Worm (Caenorhabditis elegans) whole organism, L1 larva: ENCODE data around the gene riok-3.
A peak's percentile ranks its signal among the peaks of the same experiment; 100 is the strongest.

ENCODE experiments used
- C34B4.2 ChIP-seq: sonication (generic microtip); optimal IDR thresholded peaks from 2 replicates; lab custom pipeline; 2017; ENCODE audit warnings: mild to moderate bottlenecking, missing genetic modification characterization, missing compliant biosample characterization
- F16B12.6 ChIP-seq: fragments of 150-350 bp; optimal IDR thresholded peaks from 2 replicates; lab custom pipeline; 2014; ENCODE audit warnings: missing biosample characterization, missing genetic modification characterization
- Y116A8C.19 ChIP-seq: sonication (generic microtip); optimal IDR thresholded peaks from 2 replicates; lab custom pipeline; 2016; ENCODE audit warnings: missing compliant biosample characterization, missing genetic modification characterization, borderline replicate concordance
- alr-1 ChIP-seq: fragments of 200-800 bp; sonication (Bioruptor generic); optimal IDR thresholded peaks from 2 replicates; lab custom pipeline; 2018; ENCODE audit warnings: borderline replicate concordance, mild to moderate bottlenecking, missing genetic modification characterization, missing compliant biosample characterization
- aly-2 ChIP-seq: fragments of 150-350 bp; optimal IDR thresholded peaks from 2 replicates; lab custom pipeline; 2014; ENCODE audit warnings: missing biosample characterization, missing genetic modification characterization
- ama-1 ChIP-seq: fragments of 150-350 bp; optimal IDR thresholded peaks from 2 replicates; lab custom pipeline; 2014
- blmp-1 ChIP-seq: fragments of 150-350 bp; optimal IDR thresholded peaks from 2 replicates; lab custom pipeline; 2014; ENCODE audit warnings: missing biosample characterization, missing genetic modification characterization
- ceh-63 ChIP-seq: fragments of 200-800 bp; sonication (Bioruptor generic); optimal IDR thresholded peaks from 2 replicates; lab custom pipeline; 2018; ENCODE audit warnings: mild to moderate bottlenecking, missing genetic modification characterization, missing compliant biosample characterization
- ceh-90 ChIP-seq: sonication (generic microtip); optimal IDR thresholded peaks from 2 replicates; lab custom pipeline; 2016; ENCODE audit warnings: missing genetic modification characterization, missing compliant biosample characterization
- dpl-1 ChIP-seq, 3 experiments: fragments of 150-350 bp in 2 of 3; sonication (generic microtip) in 1 of 3; optimal IDR thresholded peaks; 2 replicates each; lab custom pipeline; 2014 to 2017; ENCODE audit warnings: missing biosample characterization in 3 of 3, missing genetic modification characterization in 3 of 3, missing genetic modification reagents in 3 of 3
- dsc-1 ChIP-seq: sonication (generic microtip); optimal IDR thresholded peaks from 2 replicates; lab custom pipeline; 2016; ENCODE audit warnings: mild to moderate bottlenecking, missing genetic modification characterization, missing compliant biosample characterization
- efl-1 ChIP-seq, 4 experiments: fragments of 150-350 bp; optimal IDR thresholded peaks in 3 of 4; peaks in 1 of 4; 1 replicate in 1 of 4; 2 replicates in 3 of 4; lab custom pipeline; 2014; ENCODE audit warnings: missing biosample characterization in 2 of 4, missing genetic modification characterization in 2 of 4, missing genetic modification reagents in 2 of 4
- egl-13 ChIP-seq: sonication (generic microtip); optimal IDR thresholded peaks from 2 replicates; lab custom pipeline; 2016; ENCODE audit warnings: missing genotype, missing genetic modification reagents, missing genetic modification characterization, missing compliant biosample characterization
- elt-2 ChIP-seq: sonication (generic microtip); optimal IDR thresholded peaks from 2 replicates; lab custom pipeline; 2016; ENCODE audit warnings: missing genetic modification characterization, mild to moderate bottlenecking, inconsistent platforms, missing compliant biosample characterization, missing genetic modification reagents
- elt-3 ChIP-seq, 6 experiments: fragments of 150-350 bp in 1 of 6; sonication (generic microtip); optimal IDR thresholded peaks; 2 replicates each; lab custom pipeline; 2017 to 2018; ENCODE audit warnings: missing biosample characterization in 6 of 6, missing genetic modification characterization in 6 of 6, inconsistent platforms in 1 of 6
- ets-5 ChIP-seq: fragments of 200-800 bp; sonication (Bioruptor generic); IDR thresholded peaks from 2 replicates; pipeline ENCODE4 v1.3.6; 2022; ENCODE audit warnings: missing genetic modification characterization, missing compliant biosample characterization
- fkh-4 ChIP-seq: sonication (generic microtip); optimal IDR thresholded peaks from 2 replicates; lab custom pipeline; 2016; ENCODE audit warnings: missing compliant biosample characterization, missing genetic modification characterization, borderline replicate concordance
- hlh-4 ChIP-seq: sonication (generic microtip); optimal IDR thresholded peaks from 2 replicates; lab custom pipeline; 2016; ENCODE audit warnings: mild to moderate bottlenecking, missing genetic modification characterization, missing compliant biosample characterization
- irx-1 ChIP-seq: sonication (generic microtip); optimal IDR thresholded peaks from 2 replicates; lab custom pipeline; 2016; ENCODE audit warnings: missing genetic modification characterization, missing compliant biosample characterization
- jun-1 ChIP-seq: fragments of 150-350 bp; optimal IDR thresholded peaks from 2 replicates; lab custom pipeline; 2014; ENCODE audit warnings: missing biosample characterization, missing genetic modification reagents, missing genetic modification characterization
- lin-13 ChIP-seq: fragments of 150-350 bp; optimal IDR thresholded peaks from 2 replicates; lab custom pipeline; 2014; ENCODE audit warnings: missing biosample characterization, missing genetic modification reagents, missing genetic modification characterization
- lin-14 ChIP-seq: fragments of 200-800 bp; sonication (Bioruptor generic); optimal IDR thresholded peaks from 2 replicates; lab custom pipeline; 2018; ENCODE audit warnings: mild to moderate bottlenecking, missing genetic modification characterization, moderate library complexity, missing compliant biosample characterization
- lin-15B ChIP-seq: fragments of 150-350 bp; sonication (generic microtip); optimal IDR thresholded peaks from 3 replicates; lab custom pipeline; 2014; ENCODE audit warnings: missing biosample characterization, missing genetic modification characterization
- lin-35 ChIP-seq, 2 experiments: fragments of 150-350 bp; optimal IDR thresholded peaks; 2 replicates each; lab custom pipeline; 2014; ENCODE audit warnings: missing biosample characterization in 2 of 2, missing genetic modification characterization in 2 of 2, missing genetic modification reagents in 2 of 2
- lir-3 ChIP-seq: sonication (generic microtip); optimal IDR thresholded peaks from 2 replicates; lab custom pipeline; 2016; ENCODE audit warnings: mild to moderate bottlenecking, missing genetic modification characterization, moderate library complexity, missing compliant biosample characterization; ENCODE audit not compliant: poor library complexity
- lsy-2 ChIP-seq, 2 experiments: fragments of 150-350 bp; optimal IDR thresholded peaks; 2 replicates each; lab custom pipeline; 2014; ENCODE audit warnings: missing biosample characterization in 2 of 2, missing genetic modification characterization in 2 of 2
- mab-9 ChIP-seq: fragments of 200-800 bp; sonication (Bioruptor generic); IDR thresholded peaks from 2 replicates; pipeline ENCODE4 v1.3.6; 2022; ENCODE audit warnings: missing genetic modification reagents, missing genetic modification characterization, missing compliant biosample characterization
- mef-2 ChIP-seq: fragments of 150-350 bp; optimal IDR thresholded peaks from 2 replicates; lab custom pipeline; 2014; ENCODE audit warnings: missing biosample characterization, missing genetic modification characterization
- mep-1 ChIP-seq: fragments of 150-350 bp; optimal IDR thresholded peaks from 2 replicates; lab custom pipeline; 2014; ENCODE audit warnings: missing biosample characterization, missing genetic modification characterization
- nhr-12 ChIP-seq: sonication (generic microtip); optimal IDR thresholded peaks from 2 replicates; lab custom pipeline; 2017; ENCODE audit warnings: missing biosample characterization, missing genetic modification characterization
- nhr-19 ChIP-seq: fragments of 200-800 bp; sonication (Bioruptor generic); conservative IDR thresholded peaks from 2 replicates; pipeline ENCODE4 v1.3.6; 2022; ENCODE audit warnings: missing genetic modification characterization, missing compliant biosample characterization
- nhr-71 ChIP-seq: sonication (generic microtip); optimal IDR thresholded peaks from 2 replicates; lab custom pipeline; 2016; ENCODE audit warnings: mild to moderate bottlenecking, missing genetic modification characterization, moderate library complexity, missing compliant biosample characterization
- nhr-77 ChIP-seq: fragments of 150-350 bp; optimal IDR thresholded peaks from 2 replicates; lab custom pipeline; 2014; ENCODE audit warnings: missing biosample characterization, missing genetic modification characterization
- nhr-84 ChIP-seq: sonication (generic microtip); optimal IDR thresholded peaks from 2 replicates; lab custom pipeline; 2017; ENCODE audit warnings: missing biosample characterization, missing genetic modification characterization
- nhr-85 ChIP-seq: sonication (generic microtip); peaks from one replicate; lab custom pipeline; 2016; ENCODE audit warnings: missing genetic modification characterization, inconsistent platforms, missing compliant biosample characterization
- nhr-90 ChIP-seq: sonication (generic microtip); optimal IDR thresholded peaks from 2 replicates; lab custom pipeline; 2016; ENCODE audit warnings: mild to moderate bottlenecking, missing genetic modification characterization, missing compliant biosample characterization; ENCODE audit not compliant: poor library complexity
- pag-3 ChIP-seq: sonication (generic microtip); optimal IDR thresholded peaks from 2 replicates; lab custom pipeline; 2017; ENCODE audit warnings: missing genetic modification characterization, mild to moderate bottlenecking, missing compliant biosample characterization, antibody characterized with exemption, borderline replicate concordance; ENCODE audit not compliant: insufficient read depth
- snu-23 ChIP-seq: sonication (generic microtip); optimal IDR thresholded peaks from 2 replicates; lab custom pipeline; 2016; ENCODE audit warnings: missing genetic modification characterization, missing compliant biosample characterization
- sox-4 ChIP-seq: sonication (generic microtip); optimal IDR thresholded peaks from 2 replicates; lab custom pipeline; 2016; ENCODE audit warnings: missing genetic modification characterization, missing compliant biosample characterization
- sup-37 ChIP-seq: fragments of 200-800 bp; sonication (Bioruptor generic); optimal IDR thresholded peaks from 2 replicates; lab custom pipeline; 2018; ENCODE audit warnings: mild to moderate bottlenecking, missing genetic modification characterization, missing compliant biosample characterization
- tbx-2 ChIP-seq: sonication (generic microtip); optimal IDR thresholded peaks from 2 replicates; lab custom pipeline; 2016; ENCODE audit warnings: missing genetic modification characterization, missing compliant biosample characterization
- tlp-1 ChIP-seq: fragments of 150-350 bp; optimal IDR thresholded peaks from 2 replicates; lab custom pipeline; 2014; ENCODE audit warnings: missing biosample characterization, missing genetic modification characterization
- unc-130 ChIP-seq: fragments of 150-350 bp; optimal IDR thresholded peaks from 2 replicates; lab custom pipeline; 2017; ENCODE audit warnings: missing biosample characterization, missing genetic modification characterization, inconsistent platforms
- unc-30 ChIP-seq: sonication (generic microtip); optimal IDR thresholded peaks from 2 replicates; lab custom pipeline; 2017; ENCODE audit warnings: missing biosample characterization, missing genetic modification characterization
- vab-15 ChIP-seq: sonication (generic microtip); optimal IDR thresholded peaks from 2 replicates; lab custom pipeline; 2017; ENCODE audit warnings: missing genotype, mild to moderate bottlenecking, missing genetic modification characterization, missing compliant biosample characterization
- zag-1 ChIP-seq: fragments of 150-350 bp; optimal IDR thresholded peaks from 2 replicates; lab custom pipeline; 2014; ENCODE audit warnings: missing biosample characterization, missing genetic modification characterization
- zip-4 ChIP-seq: fragments of 200-800 bp; sonication (Bioruptor generic); optimal IDR thresholded peaks from 2 replicates; lab custom pipeline; 2018; ENCODE audit warnings: mild to moderate bottlenecking, missing genetic modification characterization, moderate library complexity, missing compliant biosample characterization
- ztf-4 ChIP-seq: fragments of 150-350 bp; optimal IDR thresholded peaks from 2 replicates; lab custom pipeline; 2014; ENCODE audit warnings: missing biosample characterization, missing genetic modification characterization

riok-3 gene

ce11 chrIII:9826005-9826404 is 21.2 kb upstream of the riok-3 start (continued):
- TF ChIP-seq sox-4 (tag; lab: Kevin White, UChicago) (no peak), lin-15B (tag; lab: Kevin White, UChicago) (no peak), vab-15 (no peak), efl-1 (optimal IDR thresholded peaks at IDR 0.05; lab: Kevin White, UChicago) (peak; percentile 36 to 53), efl-1 (GFP tag; optimal IDR thresholded peaks at IDR 0.05 in 1 of 2; lab: Kevin White, UChicago) (peak; percentile 44 to 81), Y116A8C.19 (no peak)

ce11 chrIII:9825073-9825828 is 20.4 kb upstream of the riok-3 start, which contains the start of gene ZK632.9:
TSS of gene ZK632.9 (minus strand) at chrIII:9825432.
- TF ChIP-seq tbx-2 (no peak), zag-1 (tag; lab: Kevin White, UChicago) (no peak), mep-1 (tag; lab: Kevin White, UChicago) (peak; percentile 12), snu-23 (GFP tag; lab: Kevin White, UChicago) (peak; percentile 33), tlp-1 (tag; lab: Kevin White, UChicago) (no peak), mab-9 (no peak), ceh-63 (GFP tag; lab: Kevin White, UChicago) (no peak), nhr-84 (no peak), mef-2 (tag; lab: Kevin White, UChicago) (no peak), lir-3 (no peak), ztf-4 (tag; lab: Kevin White, UChicago) (no peak), elt-3 (tag; optimal IDR thresholded peaks at IDR 0.05; lab: Kevin White, UChicago) (peak in 1 of 6 experiments; percentile 67), unc-30 (no peak), lin-14 (GFP tag; lab: Kevin White, UChicago) (peak; percentile 31), blmp-1 (tag; lab: Kevin White, UChicago) (peak; percentile 58), F16B12.6 (tag; lab: Kevin White, UChicago) (peak; percentile 30), irx-1 (no peak), jun-1 (tag; lab: Kevin White, UChicago) (no peak), dsc-1 (tag; lab: Kevin White, UChicago) (no peak), lsy-2 (tag; optimal IDR thresholded peaks at IDR 0.05; lab: Kevin White, UChicago) (peak in 1 of 2 experiments; percentile 9), hlh-4 (tag; lab: Kevin White, UChicago) (no peak), fkh-4 (no peak), dpl-1 (GFP tag; optimal IDR thresholded peaks at IDR 0.05; lab: Kevin White, UChicago) (peak; percentile 21 to 33 (median 32)), C34B4.2 (tag; lab: Kevin White, UChicago) (no peak), lin-35 (GFP tag; optimal IDR thresholded peaks at IDR 0.05; lab: Kevin White, UChicago) (peak; percentile 33 to 36), unc-130 (tag; lab: Kevin White, UChicago) (no peak)

ce11 chrIII:9824330-9824934 is 19.6 kb upstream of the riok-3 start, which contains the start of gene lin-52:
TSS of gene lin-52 (minus strand) at chrIII:9824750.
- TF ChIP-seq nhr-77 (no peak), nhr-85 (tag; lab: Kevin White, UChicago) (peak; percentile 81), lin-14 (GFP tag; lab: Kevin White, UChicago) (no peak), nhr-90 (tag; lab: Kevin White, UChicago) (peak; percentile 43), sup-37 (GFP tag; lab: Kevin White, UChicago) (no peak), ceh-90 (tag; lab: Kevin White, UChicago) (no peak), pag-3 (tag; lab: Kevin White, UChicago) (no peak), elt-3 (tag; optimal IDR thresholded peaks at IDR 0.05; lab: Kevin White, UChicago) (no peak), ama-1 (lab: Kevin White, UChicago) (peak; percentile 87), elt-2 (tag; lab: Kevin White, UChicago) (peak; percentile 11), lin-15B (tag; lab: Kevin White, UChicago) (no peak), zip-4 (GFP tag; lab: Kevin White, UChicago) (no peak), lin-13 (GFP tag; lab: Kevin White, UChicago) (peak; percentile 8), aly-2 (tag; lab: Kevin White, UChicago) (no peak), nhr-84 (no peak), nhr-12 (no peak), nhr-19 (GFP tag; lab: Robert Waterston, UW) (0 out of 2 replicates have a peak, but pooled peaks have one; percentile 4), alr-1 (tag; lab: Kevin White, UChicago) (no peak), egl-13 (tag; lab: Kevin White, UChicago) (no peak), Y116A8C.19 (no peak), nhr-71 (tag; lab: Kevin White, UChicago) (peak; percentile 61), ets-5 (no peak)
